Worm (Caenorhabditis elegans): ENCODE results near the gene cox-6B.
A peak's percentile ranks its signal among the peaks of the same experiment; 100 is the strongest.

Gene cox-6B

ce11 chrIII:2785840-2786239 is 86.4 kb downstream of the cox-6B start, which contains the start of gene Y71H2AM.20 (continued):
- TF ChIP-seq aly-2 (tag; optimal IDR thresholded peaks at IDR 0.05): no peak
- peak; percentile 84 for TF ChIP-seq ceh-82 (tag; optimal IDR thresholded peaks at IDR 0.05)
- no peak for TF ChIP-seq lin-39 (tag; optimal IDR thresholded peaks at IDR 0.05)
- peak; percentile 45 for TF ChIP-seq R02D3.7 (tag; optimal IDR thresholded peaks at IDR 0.05)
- peak; percentile 99 for TF ChIP-seq crh-2 (tag; optimal IDR thresholded peaks at IDR 0.05)
- peak; percentile 93 for TF ChIP-seq F13H6.1 (tag; optimal IDR thresholded peaks at IDR 0.05)
- TF ChIP-seq blmp-1 (tag; optimal IDR thresholded peaks at IDR 0.05; ENCODE audit: insufficient read depth): peak; percentile 60
- TF ChIP-seq zag-1 (tag; optimal IDR thresholded peaks at IDR 0.05): peak; percentile 96
- TF ChIP-seq sma-3 (GFP tag; optimal IDR thresholded peaks at IDR 0.05): peak; percentile 96
- peak; percentile 38 for TF ChIP-seq nhr-10 (tag; optimal IDR thresholded peaks at IDR 0.05)

- TF ChIP-seq C34F6.9 (tag; optimal IDR thresholded peaks at IDR 0.05) (no peak), lsy-2 (tag; optimal IDR thresholded peaks at IDR 0.05) (peak in 1 of 2 experiments; percentile 13), peb-1 (tag; optimal IDR thresholded peaks at IDR 0.05) (no peak), nhr-11 (tag; optimal IDR thresholded peaks at IDR 0.05) (no peak), sma-3 (GFP tag; optimal IDR thresholded peaks at IDR 0.05) (peak; percentile 29), snpc-4 (tag; optimal IDR thresholded peaks at IDR 0.05) (no peak)
Observed at ce11 chrIII:2786740-2787139, 87.3 kb downstream of the cox-6B start, which contains the start of gene nduc-2. Gene nduc-2 (plus strand): TSS chrIII:2786852.

ce11 chrIII:2787979-2788491 is 88.6 kb downstream of the cox-6B start, which contains the start of gene tbcc-1:
Gene tbcc-1 (plus strand): TSS chrIII:2788441.
- no peak for TF ChIP-seq lin-13 (GFP tag; optimal IDR thresholded peaks at IDR 0.05)
- no peak for TF ChIP-seq sma-9 (GFP tag; optimal IDR thresholded peaks at IDR 0.05)
- no peak for TF ChIP-seq sma-9 (tag; optimal IDR thresholded peaks at IDR 0.05)
- TF ChIP-seq ztf-11 (tag; optimal IDR thresholded peaks at IDR 0.05): no peak
- TF ChIP-seq mab-5 (tag; optimal IDR thresholded peaks at IDR 0.05): no peak
- TF ChIP-seq mdl-1 (tag; optimal IDR thresholded peaks at IDR 0.05): no peak
- TF ChIP-seq F13H6.1 (tag; optimal IDR thresholded peaks at IDR 0.05): no peak
- no peak for TF ChIP-seq mbf-1 (tag; optimal IDR thresholded peaks at IDR 0.05)
- TF ChIP-seq ztf-1 (GFP tag; conservative IDR thresholded peaks at IDR 0.05): no peak
- no peak for TF ChIP-seq nhr-23 (tag; optimal IDR thresholded peaks at IDR 0.05)
- TF ChIP-seq R02D3.7 (tag; optimal IDR thresholded peaks at IDR 0.05): no peak
- TF ChIP-seq elt-3 (tag; optimal IDR thresholded peaks at IDR 0.05): no peak
- TF ChIP-seq Y55F3AM.14 (GFP tag; optimal IDR thresholded peaks at IDR 0.05): no peak
- no peak for TF ChIP-seq nhr-77 (tag; optimal IDR thresholded peaks at IDR 0.05)
- no peak for TF ChIP-seq nhr-10 (tag; optimal IDR thresholded peaks at IDR 0.05)

- TF ChIP-seq alr-1 (tag; optimal IDR thresholded peaks at IDR 0.05) (no peak), ama-1 (optimal IDR thresholded peaks at IDR 0.05) (no peak), aly-2 (tag; optimal IDR thresholded peaks at IDR 0.05) (no peak), nhr-10 (tag; optimal IDR thresholded peaks at IDR 0.05) (no peak), unc-55 (GFP tag; optimal IDR thresholded peaks at IDR 0.05) (no peak), unc-62 (GFP tag; optimal IDR thresholded peaks at IDR 0.05) (no peak), nhr-25 (tag; optimal IDR thresholded peaks at IDR 0.05) (no peak), crh-2 (tag; optimal IDR thresholded peaks at IDR 0.05) (no peak), nhr-129 (tag; optimal IDR thresholded peaks at IDR 0.05) (no peak), nhr-77 (tag; optimal IDR thresholded peaks at IDR 0.05) (no peak), mdl-1 (tag; optimal IDR thresholded peaks at IDR 0.05) (no peak), nhr-237 (tag; optimal IDR thresholded peaks at IDR 0.05) (no peak), fos-1 (tag; optimal IDR thresholded peaks at IDR 0.05) (no peak), zag-1 (tag; optimal IDR thresholded peaks at IDR 0.05) (no peak), lin-39 (tag; optimal IDR thresholded peaks at IDR 0.05) (no peak)
Observed at ce11 chrIII:2794057-2794456, 94.6 kb downstream of the cox-6B start.

- no peak for TF ChIP-seq aly-2 (tag; optimal IDR thresholded peaks at IDR 0.05)
- no peak for TF ChIP-seq nhr-77 (tag; optimal IDR thresholded peaks at IDR 0.05)
- TF ChIP-seq blmp-1 (tag; optimal IDR thresholded peaks at IDR 0.05; ENCODE audit: insufficient read depth): no peak
- no peak for TF ChIP-seq ztf-4 (tag; optimal IDR thresholded peaks at IDR 0.05)
- TF ChIP-seq nhr-25 (tag; optimal IDR thresholded peaks at IDR 0.05): no peak
- no peak for TF ChIP-seq snpc-4 (tag; optimal IDR thresholded peaks at IDR 0.05)
- no peak for TF ChIP-seq ztf-11 (tag; optimal IDR thresholded peaks at IDR 0.05)
- TF ChIP-seq ama-1 (optimal IDR thresholded peaks at IDR 0.05): no peak
- TF ChIP-seq crh-2 (tag; optimal IDR thresholded peaks at IDR 0.05): no peak
- no peak for TF ChIP-seq R02D3.7 (tag; optimal IDR thresholded peaks at IDR 0.05)
Observed at ce11 chrIII:2795442-2796023, 96.1 kb downstream of the cox-6B start.

Data from whole organism, L2 larva.